Fruit fly (Drosophila melanogaster): Measurements from ENCODE around the gene tal-3A.

- TF ChIP-seq CG1620 (GFP tag; optimal IDR thresholded peaks at IDR 0.05) (no peak), CG7045 (GFP tag; optimal IDR thresholded peaks at IDR 0.05) (no peak), kay (GFP tag; ENCODE audit: borderline replicate concordance) (no peak), ovo (GFP tag; optimal IDR thresholded peaks at IDR 0.05) (no peak), tj (GFP tag; optimal IDR thresholded peaks at IDR 0.05) (no peak), CG14711 (tag; optimal IDR thresholded peaks at IDR 0.05) (no peak), cic (GFP tag; optimal IDR thresholded peaks at IDR 0.05) (no peak), toe (GFP tag; optimal IDR thresholded peaks at IDR 0.05) (no peak), CG11617 (GFP tag; optimal IDR thresholded peaks at IDR 0.05) (no peak), cnc (optimal IDR thresholded peaks at IDR 0.05) (no peak), pad (GFP tag; optimal IDR thresholded peaks at IDR 0.05) (no peak), Mnt (GFP tag; optimal IDR thresholded peaks at IDR 0.05) (no peak), Clk (GFP tag; optimal IDR thresholded peaks at IDR 0.05) (no peak)
These were observed 20.0 kb downstream of the tal-3A start for dm6 chr3R:13832950-13833349.

All from whole organism, adult.